Worm (Caenorhabditis elegans): Measurements from ENCODE around the gene hsp-75.

hsp-75 gene

ce11 chrIII:7178497-7178896, 48.0 kb downstream of the hsp-75 start:
- TF ChIP-seq ceh-19 (GFP tag; optimal IDR thresholded peaks at IDR 0.05) (no peak), ceh-30 (tag; optimal IDR thresholded peaks at IDR 0.05) (no peak), ceh-48 (tag; optimal IDR thresholded peaks at IDR 0.05) (no peak), sox-2 (GFP tag; IDR thresholded peaks at IDR 0.05) (no peak), ceh-9 (tag; optimal IDR thresholded peaks at IDR 0.05) (no peak), ceh-34 (tag; optimal IDR thresholded peaks at IDR 0.05) (no peak), hlh-6 (tag; optimal IDR thresholded peaks at IDR 0.05) (no peak), tbx-2 (tag; optimal IDR thresholded peaks at IDR 0.05) (no peak), pha-2 (tag; optimal IDR thresholded peaks at IDR 0.05) (no peak), F13H6.1 (tag; optimal IDR thresholded peaks at IDR 0.05) (no peak), lim-6 (tag; optimal IDR thresholded peaks at IDR 0.05) (no peak), T23F11.4 (GFP tag; optimal IDR thresholded peaks at IDR 0.05) (no peak), eyg-1 (tag; optimal IDR thresholded peaks at IDR 0.05) (no peak)

Data from whole organism, late embryonic.